Worm (Caenorhabditis elegans) whole organism, young adult: ENCODE results near the gene D1054.3.

Source experiments
- B0336.3 ChIP-seq: fragments of 200-800 bp; sonication (Bioruptor generic); IDR thresholded peaks from 2 replicates; pipeline ENCODE4 v1.3.6; 2022; ENCODE audit warnings: missing genetic modification characterization, missing compliant biosample characterization
- D2030.7 ChIP-seq: fragments of 200-800 bp; sonication (Bioruptor generic); IDR thresholded peaks from 2 replicates; pipeline ENCODE4 v1.3.6; 2022; ENCODE audit warnings: missing genetic modification reagents, missing genetic modification characterization, missing compliant biosample characterization
- F37B4.10 ChIP-seq: fragments of 200-800 bp; sonication (Bioruptor generic); IDR thresholded peaks from 2 replicates; pipeline ENCODE4 v1.3.6; 2022; ENCODE audit warnings: missing genetic modification characterization, missing compliant biosample characterization
- F39B2.1 ChIP-seq: fragments of 200-800 bp; sonication (Bioruptor generic); IDR thresholded peaks from 2 replicates; pipeline ENCODE4 v1.3.6; 2022; ENCODE audit warnings: missing genetic modification reagents, missing genetic modification characterization, missing compliant biosample characterization
- K11D2.4 ChIP-seq: fragments of 200-800 bp; sonication (Bioruptor generic); IDR thresholded peaks from 2 replicates; pipeline ENCODE4 v1.3.6; 2022; ENCODE audit warnings: missing genetic modification reagents, missing genetic modification characterization, missing compliant biosample characterization
- K12H6.12 ChIP-seq: fragments of 200-800 bp; sonication (Bioruptor generic); optimal IDR thresholded peaks from 2 replicates; lab custom pipeline; 2018; ENCODE audit warnings: mild to moderate bottlenecking, missing genetic modification characterization, missing compliant biosample characterization
- T07F8.4 ChIP-seq: sonication (generic microtip); optimal IDR thresholded peaks from 2 replicates; lab custom pipeline; 2016; ENCODE audit warnings: mild to moderate bottlenecking, missing genetic modification characterization, moderate library complexity, missing compliant biosample characterization
- Y53G8AR.9 ChIP-seq: fragments of 200-800 bp; sonication (Bioruptor generic); conservative IDR thresholded peaks from 2 replicates; pipeline ENCODE4 v1.3.6; 2022; ENCODE audit warnings: missing genetic modification reagents, missing genetic modification characterization, missing compliant biosample characterization
- Y56A3A.18 ChIP-seq: fragments of 200-800 bp; sonication (Bioruptor generic); IDR thresholded peaks from 2 replicates; pipeline ENCODE4 v1.3.6; 2022; ENCODE audit warnings: missing genetic modification reagents, missing genetic modification characterization, missing compliant biosample characterization
- Y79H2A.3 ChIP-seq: fragments of 200-800 bp; sonication (Bioruptor generic); conservative IDR thresholded peaks from 2 replicates; pipeline ENCODE4 v1.3.6; 2022; ENCODE audit warnings: missing genetic modification reagents, missing genetic modification characterization, missing compliant biosample characterization
- akir-1 ChIP-seq: fragments of 200-800 bp; sonication (Bioruptor generic); optimal IDR thresholded peaks from 2 replicates; lab custom pipeline; 2018; ENCODE audit warnings: mild to moderate bottlenecking, missing genetic modification characterization, moderate library complexity, missing compliant biosample characterization
- attf-5 ChIP-seq: fragments of 200-800 bp; sonication (Bioruptor generic); optimal IDR thresholded peaks from 2 replicates; lab custom pipeline; 2018; ENCODE audit warnings: mild to moderate bottlenecking, missing genetic modification characterization, missing compliant biosample characterization
- bed-1 ChIP-seq: fragments of 200-800 bp; sonication (Bioruptor generic); IDR thresholded peaks from 2 replicates; pipeline ENCODE4 v1.3.6; 2022; ENCODE audit warnings: missing genetic modification reagents, missing genetic modification characterization, missing compliant biosample characterization
- cebp-1 ChIP-seq, 2 experiments: fragments of 200-800 bp in 1 of 2; sonication (Bioruptor generic) in 1 of 2; sonication (generic microtip) in 1 of 2; IDR thresholded peaks in 1 of 2; optimal IDR thresholded peaks in 1 of 2; 2 replicates each; pipeline versions ENCODE4 v1.3.6 to Lab custom; 2017 to 2022; ENCODE audit warnings: missing compliant biosample characterization in 2 of 2, missing genetic modification characterization in 2 of 2, mild to moderate bottlenecking in 1 of 2, missing genetic modification reagents in 1 of 2, moderate library complexity in 1 of 2
- ceh-27 ChIP-seq: fragments of 200-800 bp; sonication (Bioruptor generic); optimal IDR thresholded peaks from 2 replicates; lab custom pipeline; 2018; ENCODE audit warnings: mild to moderate bottlenecking, missing genetic modification characterization, moderate library complexity, missing compliant biosample characterization
- ceh-58 ChIP-seq: fragments of 200-800 bp; sonication (Bioruptor generic); IDR thresholded peaks from 2 replicates; pipeline ENCODE4 v1.3.6; 2022; ENCODE audit warnings: missing genetic modification characterization, missing compliant biosample characterization
- dox-1 ChIP-seq: fragments of 200-800 bp; sonication (Bioruptor generic); IDR thresholded peaks from 2 replicates; pipeline ENCODE4 v1.3.6; 2022; ENCODE audit warnings: missing genetic modification reagents, missing genetic modification characterization, missing compliant biosample characterization
- egl-18 ChIP-seq: fragments of 200-800 bp; sonication (Bioruptor generic); IDR thresholded peaks from 2 replicates; pipeline ENCODE4 v1.3.6; 2022; ENCODE audit warnings: missing genetic modification reagents, missing genetic modification characterization, missing compliant biosample characterization
- egl-44 ChIP-seq: fragments of 200-800 bp; sonication (Bioruptor generic); IDR thresholded peaks from 2 replicates; pipeline ENCODE4 v1.3.6; 2022; ENCODE audit warnings: missing genetic modification reagents, missing genetic modification characterization, missing compliant biosample characterization
- ekl-4 ChIP-seq: fragments of 200-800 bp; sonication (Bioruptor generic); IDR thresholded peaks from 2 replicates; pipeline ENCODE4 v1.3.6; 2022; ENCODE audit warnings: missing genetic modification reagents, missing genetic modification characterization, missing compliant biosample characterization
- ets-4 ChIP-seq: fragments of 200-800 bp; sonication (Bioruptor generic); optimal IDR thresholded peaks from 2 replicates; lab custom pipeline; 2018; ENCODE audit warnings: mild to moderate bottlenecking, missing genetic modification characterization, missing compliant biosample characterization
- him-1 ChIP-seq: sonication (generic microtip); optimal IDR thresholded peaks from 2 replicates; lab custom pipeline; 2016; ENCODE audit warnings: missing genotype, missing genetic modification reagents, missing genetic modification characterization, missing compliant biosample characterization
- hlh-26 ChIP-seq: fragments of 200-800 bp; sonication (Bioruptor generic); conservative IDR thresholded peaks from 2 replicates; pipeline ENCODE4 v1.3.6; 2022; ENCODE audit warnings: missing genetic modification reagents, missing genetic modification characterization, missing compliant biosample characterization
- hmg-20 ChIP-seq: fragments of 200-800 bp; sonication (Bioruptor generic); IDR thresholded peaks from 2 replicates; pipeline ENCODE4 v1.3.6; 2022; ENCODE audit warnings: missing genetic modification reagents, missing genetic modification characterization, missing compliant biosample characterization
- hrde-1 ChIP-seq: sonication (generic microtip); optimal IDR thresholded peaks from 2 replicates; lab custom pipeline; 2016; ENCODE audit warnings: missing genetic modification characterization, mild to moderate bottlenecking, missing compliant biosample characterization, moderate library complexity, missing genotype, missing genetic modification reagents, borderline replicate concordance
- hsf-1 ChIP-seq: fragments of 200-800 bp; sonication (Bioruptor generic); IDR thresholded peaks from 2 replicates; pipeline ENCODE4 v1.3.6; 2022; ENCODE audit warnings: missing genetic modification reagents, missing genetic modification characterization, missing compliant biosample characterization
- let-526 ChIP-seq: fragments of 200-800 bp; sonication (Bioruptor generic); IDR thresholded peaks from 2 replicates; pipeline ENCODE4 v1.3.6; 2022; ENCODE audit warnings: missing genetic modification reagents, missing genetic modification characterization, missing compliant biosample characterization
- lin-54 ChIP-seq: fragments of 200-800 bp; sonication (Bioruptor generic); optimal IDR thresholded peaks from 2 replicates; lab custom pipeline; 2018; ENCODE audit warnings: mild to moderate bottlenecking, missing genetic modification characterization, missing compliant biosample characterization
- lsy-27 ChIP-seq: sonication (generic microtip); optimal IDR thresholded peaks from 2 replicates; lab custom pipeline; 2017; ENCODE audit warnings: missing genetic modification characterization, mild to moderate bottlenecking, missing compliant biosample characterization, antibody characterized with exemption, missing genotype, borderline replicate concordance; ENCODE audit not compliant: insufficient read depth
- madf-3 ChIP-seq: fragments of 200-800 bp; sonication (Bioruptor generic); IDR thresholded peaks from 2 replicates; pipeline ENCODE4 v1.3.6; 2022; ENCODE audit warnings: missing genetic modification reagents, missing genetic modification characterization, missing compliant biosample characterization
- madf-6 ChIP-seq: fragments of 200-800 bp; sonication (Bioruptor generic); IDR thresholded peaks from 2 replicates; pipeline ENCODE4 v1.3.6; 2022; ENCODE audit warnings: missing genetic modification reagents, missing genetic modification characterization, missing compliant biosample characterization
- mcd-1 ChIP-seq: fragments of 200-800 bp; sonication (Bioruptor generic); IDR thresholded peaks from 2 replicates; pipeline ENCODE4 v1.3.6; 2022; ENCODE audit warnings: missing genetic modification reagents, missing genetic modification characterization, missing compliant biosample characterization
- nfyb-1 ChIP-seq: fragments of 200-800 bp; sonication (Bioruptor generic); IDR thresholded peaks from 2 replicates; pipeline ENCODE4 v1.3.6; 2022; ENCODE audit warnings: missing genetic modification reagents, missing genetic modification characterization, missing compliant biosample characterization
- nhr-80 ChIP-seq: sonication (generic microtip); optimal IDR thresholded peaks from 2 replicates; lab custom pipeline; 2016; ENCODE audit warnings: missing genetic modification characterization, missing compliant biosample characterization
- rcor-1 ChIP-seq: fragments of 200-800 bp; sonication (Bioruptor generic); IDR thresholded peaks from 2 replicates; pipeline ENCODE4 v1.3.6; 2022; ENCODE audit warnings: missing genetic modification reagents, missing genetic modification characterization, missing compliant biosample characterization
- snpc-1.3 ChIP-seq: sonication (generic microtip); optimal IDR thresholded peaks from 2 replicates; lab custom pipeline; 2017; ENCODE audit warnings: missing genetic modification characterization, mild to moderate bottlenecking, missing compliant biosample characterization, antibody characterized with exemption, moderate library complexity, missing genotype, missing genetic modification reagents; ENCODE audit not compliant: insufficient read depth
- snpc-3.4 ChIP-seq: sonication (generic microtip); optimal IDR thresholded peaks from 2 replicates; lab custom pipeline; 2017; ENCODE audit warnings: missing genetic modification characterization, mild to moderate bottlenecking, missing compliant biosample characterization, antibody characterized with exemption, moderate library complexity, missing genotype, missing genetic modification reagents
- tlf-1 ChIP-seq: fragments of 200-800 bp; sonication (Bioruptor generic); optimal IDR thresholded peaks from 2 replicates; lab custom pipeline; 2018; ENCODE audit warnings: mild to moderate bottlenecking, missing genetic modification characterization, missing compliant biosample characterization
- unc-130 ChIP-seq: sonication (generic microtip); optimal IDR thresholded peaks from 2 replicates; lab custom pipeline; 2016; ENCODE audit warnings: missing genetic modification reagents, missing genetic modification characterization, missing compliant biosample characterization
- zfh-2 ChIP-seq: fragments of 200-800 bp; sonication (Bioruptor generic); conservative IDR thresholded peaks from 2 replicates; pipeline ENCODE4 v1.3.6; 2022; ENCODE audit warnings: missing genetic modification reagents, missing genetic modification characterization, missing compliant biosample characterization
- ztf-26 ChIP-seq: sonication (generic microtip); optimal IDR thresholded peaks from 2 replicates; lab custom pipeline; 2017; ENCODE audit warnings: missing genetic modification characterization, missing compliant biosample characterization
- ztf-28 ChIP-seq: fragments of 200-800 bp; sonication (Bioruptor generic); IDR thresholded peaks from 2 replicates; pipeline ENCODE4 v1.3.6; 2022; ENCODE audit warnings: missing genetic modification reagents, missing genetic modification characterization, missing compliant biosample characterization

The D1054.3 gene

ce11 chrV:10771390-10771789 is at the start of gene D1054.3:
D1054.3 (plus strand) TSS chrV:10771451.
- TF ChIP-seq nhr-80 (tag; lab: Kevin White, UChicago), result no peak
- no peak for TF ChIP-seq lsy-27 (tag; lab: Kevin White, UChicago)
- peak; percentile 49 for TF ChIP-seq snpc-1.3 (tag; lab: Kevin White, UChicago)
- peak; percentile 74; the same call in 1 of the 2 replicates for TF ChIP-seq madf-3
- TF ChIP-seq lin-54 (GFP tag; lab: Kevin White, UChicago), result peak; percentile 5
- 0 out of 2 replicates have a peak, but pooled peaks have one; percentile 41 for TF ChIP-seq nfyb-1
- no peak for TF ChIP-seq egl-18 (GFP tag; lab: Robert Waterston, UW)
- 0 out of 2 replicates have a peak, but pooled peaks have one; percentile 15 for TF ChIP-seq B0336.3 (GFP tag; lab: Robert Waterston, UW)
- TF ChIP-seq hrde-1 (tag; lab: Kevin White, UChicago), result peak; percentile 20
- peak; percentile 15 for TF ChIP-seq snpc-3.4 (tag; lab: Kevin White, UChicago)
- no peak for TF ChIP-seq dox-1
- peak; percentile 51; the same call in 1 of the 2 replicates for TF ChIP-seq hsf-1 (GFP tag; lab: Robert Waterston, UW)
- 0 out of 2 replicates have a peak, but pooled peaks have one; percentile 63 for TF ChIP-seq Y53G8AR.9 (GFP tag; lab: Robert Waterston, UW)
- TF ChIP-seq madf-6, result peak; percentile 49; the same call in 1 of the 2 replicates
- TF ChIP-seq ets-4 (GFP tag; lab: Kevin White, UChicago), result no peak
- TF ChIP-seq F39B2.1, result 0 out of 2 replicates have a peak, but pooled peaks have one; percentile 50
- peak; percentile 50; the same call in 1 of the 2 replicates for TF ChIP-seq ekl-4
- 0 out of 2 replicates have a peak, but pooled peaks have one; percentile 43 for TF ChIP-seq Y79H2A.3 (GFP tag; lab: Robert Waterston, UW)
- no peak for TF ChIP-seq let-526 (GFP tag; lab: Robert Waterston, UW)
- TF ChIP-seq, all 124 proteins: peak for 13

- no peak for TF ChIP-seq ceh-27 (GFP tag; lab: Kevin White, UChicago)
- 0 out of 2 replicates have a peak, but pooled peaks have one; percentile 24 for TF ChIP-seq F37B4.10 (GFP tag; lab: Robert Waterston, UW)
- no peak for TF ChIP-seq akir-1 (GFP tag; lab: Kevin White, UChicago)
- no peak for TF ChIP-seq ztf-26 (tag; lab: Kevin White, UChicago)
- TF ChIP-seq zfh-2, result peak; percentile 88
- TF ChIP-seq mcd-1 (GFP tag; lab: Robert Waterston, UW), result 0 out of 2 replicates have a peak, but pooled peaks have one; percentile 26
- TF ChIP-seq hlh-26, result no peak
- TF ChIP-seq D2030.7 (GFP tag; lab: Robert Waterston, UW), result no peak
- peak; percentile 73 for TF ChIP-seq K12H6.12 (tag; lab: Kevin White, UChicago)
- TF ChIP-seq ztf-28 (GFP tag; lab: Robert Waterston, UW), result no peak
- TF ChIP-seq ceh-58 (GFP tag; lab: Robert Waterston, UW), result no peak
- TF ChIP-seq Y56A3A.18, result no peak
- TF ChIP-seq ets-4 (GFP tag; lab: Kevin White, UChicago), result no peak
- no peak for TF ChIP-seq tlf-1
These were observed 49.3 kb upstream of the D1054.3 start for ce11 chrV:10721912-10722426.

- TF ChIP-seq unc-130 (GFP tag; lab: Kevin White, UChicago) (no peak), rcor-1 (no peak), attf-5 (GFP tag; lab: Kevin White, UChicago) (peak; percentile 17), madf-6 (0 out of 2 replicates have a peak, but pooled peaks have one; percentile 6), T07F8.4 (tag; lab: Kevin White, UChicago) (no peak), K11D2.4 (GFP tag; lab: Robert Waterston, UW) (no peak), bed-1 (GFP tag; lab: Robert Waterston, UW) (no peak), Y56A3A.18 (no peak), him-1 (tag; lab: Kevin White, UChicago) (no peak), cebp-1 (GFP tag; IDR thresholded peaks at IDR 0.05; lab: Robert Waterston, UW) (no peak), cebp-1 (tag; optimal IDR thresholded peaks at IDR 0.05; lab: Kevin White, UChicago) (peak; percentile 15), hmg-20 (no peak), Y53G8AR.9 (GFP tag; lab: Robert Waterston, UW) (no peak), egl-44 (GFP tag; lab: Robert Waterston, UW) (0 out of 2 replicates have a peak, but pooled peaks have one; percentile 55)
These were observed 48.7 kb upstream of the D1054.3 start for ce11 chrV:10722595-10722994.
